Worm (Caenorhabditis elegans) whole organism, L1 larva: Measurements from ENCODE around the gene ttr-40.

ENCODE experiments used
- ces-1 ChIP-seq: fragments of 150-350 bp; optimal IDR thresholded peaks from 2 replicates; lab custom pipeline; 2014; ENCODE audit warnings: missing biosample characterization, missing genetic modification reagents, missing genetic modification characterization
- mef-2 ChIP-seq: fragments of 150-350 bp; optimal IDR thresholded peaks from 2 replicates; lab custom pipeline; 2014; ENCODE audit warnings: missing biosample characterization, missing genetic modification characterization
- snpc-4 ChIP-seq: fragments of 150-350 bp; optimal IDR thresholded peaks from 2 replicates; lab custom pipeline; 2014; ENCODE audit warnings: missing biosample characterization, missing genetic modification characterization
- sox-4 ChIP-seq: sonication (generic microtip); optimal IDR thresholded peaks from 2 replicates; lab custom pipeline; 2016; ENCODE audit warnings: missing genetic modification characterization, missing compliant biosample characterization

DNA sequence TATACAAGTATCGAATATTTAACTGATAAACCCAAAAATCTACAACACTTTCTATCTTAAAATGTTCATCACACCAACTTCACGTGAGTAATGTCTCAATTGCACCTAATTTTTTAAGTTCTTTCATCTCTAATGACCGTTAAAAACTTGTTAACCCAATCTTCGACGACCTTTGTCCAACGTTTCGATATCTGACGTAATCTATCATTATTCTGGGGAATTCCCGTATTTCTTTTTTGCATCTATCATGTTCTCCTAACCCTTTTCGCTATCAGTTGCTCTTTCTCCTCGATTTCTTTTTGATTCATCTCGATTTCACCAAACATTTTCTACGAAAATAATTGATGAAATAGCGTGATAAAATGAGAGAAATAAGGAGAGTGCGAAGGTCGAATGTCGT lies 27.6 kb downstream of the ttr-40 start:
- TF ChIP-seq snpc-4 (tag; lab: Kevin White, UChicago) = no peak
- TF ChIP-seq sox-4 = no peak
- TF ChIP-seq ces-1 = no peak
- no peak for TF ChIP-seq mef-2 (tag; lab: Kevin White, UChicago)
